Fruit fly (Drosophila melanogaster) whole organism, embryonic: Measurements from ENCODE around the gene sdk.
A peak's percentile ranks its signal among the peaks of the same experiment; 100 is the strongest.

Experiments used
- Asciz ChIP-seq: fragments of 200-800 bp; sonication (Bioruptor generic); optimal IDR thresholded peaks from 2 replicates; lab custom pipeline; 2017; ENCODE audit warnings: missing biosample characterization, mild to moderate bottlenecking, missing genetic modification characterization, missing genetic modification reagents
- Awh ChIP-seq: fragments of 200-800 bp; sonication (Bioruptor generic); IDR thresholded peaks from 2 replicates; pipeline ENCODE4, ENCODE4 v1.3.6; 2022; ENCODE audit warnings: missing biosample characterization, missing genetic modification characterization
- CG10147 ChIP-seq: fragments of 200-800 bp; sonication (Bioruptor generic); optimal IDR thresholded peaks from 2 replicates; lab custom pipeline; 2019; ENCODE audit warnings: missing biosample characterization, mild to moderate bottlenecking, missing genetic modification characterization, moderate library complexity
- CG1024 ChIP-seq: fragments of 200-800 bp; sonication (Bioruptor generic); IDR thresholded peaks from 2 replicates; pipeline ENCODE4 v1.3.6; 2022; ENCODE audit warnings: missing biosample characterization, missing genetic modification characterization
- CG11398 ChIP-seq: fragments of 200-800 bp; sonication (Bioruptor generic); optimal IDR thresholded peaks from 2 replicates; lab custom pipeline; 2016; ENCODE audit warnings: missing biosample characterization, missing genetic modification characterization
- CG11456 ChIP-seq: fragments of 200-800 bp; sonication (Bioruptor generic); IDR thresholded peaks from 3 replicates; pipeline ENCODE4 v1.3.6; 2022; ENCODE audit warnings: missing biosample characterization, missing genetic modification characterization
- CG12104 ChIP-seq: fragments of 200-800 bp; sonication (Bioruptor generic); optimal IDR thresholded peaks from 3 replicates; lab custom pipeline; 2016; ENCODE audit warnings: missing biosample characterization, missing genetic modification characterization
- CG12155 ChIP-seq: fragments of 200-800 bp; sonication (Bioruptor generic); optimal IDR thresholded peaks from 3 replicates; lab custom pipeline; 2016; ENCODE audit warnings: missing biosample characterization, missing genetic modification characterization
- CG15269 ChIP-seq: fragments of 200-800 bp; sonication (Bioruptor generic); optimal IDR thresholded peaks from 2 replicates; lab custom pipeline; 2018; ENCODE audit warnings: missing biosample characterization, mild to moderate bottlenecking, missing genetic modification characterization, moderate library complexity
- CG1602 ChIP-seq: fragments of 200-800 bp; sonication (Bioruptor generic); optimal IDR thresholded peaks from 3 replicates; lab custom pipeline; 2016; ENCODE audit warnings: missing biosample characterization, missing genetic modification characterization
- CG17829 ChIP-seq: fragments of 200-800 bp; optimal IDR thresholded peaks from 2 replicates; lab custom pipeline; 2019; ENCODE audit warnings: missing biosample characterization, mild to moderate bottlenecking, missing genetic modification characterization, moderate library complexity
- CG2889 ChIP-seq: fragments of 200-800 bp; sonication (Bioruptor generic); IDR thresholded peaks from 3 replicates; pipeline ENCODE4 v1.3.6; 2022; ENCODE audit warnings: missing biosample characterization, missing genetic modification characterization
- CG31224 ChIP-seq: fragments of 200-800 bp; sonication (Bioruptor generic); IDR thresholded peaks from 2 replicates; pipeline ENCODE4 v1.3.6; 2022; ENCODE audit warnings: missing biosample characterization, missing genetic modification characterization
- CG3163 ChIP-seq: fragments of 200-800 bp; sonication (Bioruptor generic); optimal IDR thresholded peaks from 3 replicates; lab custom pipeline; 2016; ENCODE audit warnings: missing biosample characterization, missing genetic modification characterization
- CG3281 ChIP-seq: fragments of 200-800 bp; sonication (Bioruptor generic); optimal IDR thresholded peaks from 3 replicates; lab custom pipeline; 2017; ENCODE audit warnings: missing biosample characterization, mild to moderate bottlenecking, missing genetic modification characterization
- CG34376 ChIP-seq: fragments of 200-800 bp; sonication (Bioruptor generic); optimal IDR thresholded peaks from 2 replicates; lab custom pipeline; 2018; ENCODE audit warnings: missing biosample characterization, mild to moderate bottlenecking, missing genetic modification characterization
- CG43689 ChIP-seq: fragments of 200-800 bp; sonication (Bioruptor generic); IDR thresholded peaks from 2 replicates; pipeline ENCODE4 v1.3.6; 2022; ENCODE audit warnings: missing biosample characterization, missing genetic modification characterization
- CG4820 ChIP-seq: fragments of 200-800 bp; sonication (Bioruptor generic); optimal IDR thresholded peaks from 3 replicates; lab custom pipeline; 2016; ENCODE audit warnings: missing biosample characterization, missing genetic modification characterization
- CG5180 ChIP-seq: fragments of 200-800 bp; sonication (Bioruptor generic); optimal IDR thresholded peaks from 3 replicates; lab custom pipeline; 2017; ENCODE audit warnings: missing biosample characterization, missing genetic modification characterization, mild to moderate bottlenecking, moderate library complexity, missing genetic modification reagents
- CG7271 ChIP-seq: fragments of 200-800 bp; sonication (Bioruptor generic); optimal IDR thresholded peaks from 2 replicates; lab custom pipeline; 2018; ENCODE audit warnings: missing biosample characterization, mild to moderate bottlenecking, missing genetic modification characterization, moderate library complexity
- CG7963 ChIP-seq: fragments of 200-800 bp; sonication (Bioruptor generic); IDR thresholded peaks from 3 replicates; pipeline ENCODE4 v1.3.6; 2022; ENCODE audit warnings: missing biosample characterization, missing genetic modification characterization; ENCODE audit not compliant: partially characterized antibody
- CG8478 ChIP-seq: fragments of >200 bp; optimal IDR thresholded peaks from 2 replicates; lab custom pipeline; 2018
- CrebB ChIP-seq: fragments of 200-800 bp; sonication (Bioruptor generic); optimal IDR thresholded peaks from 3 replicates; lab custom pipeline; 2018; ENCODE audit warnings: missing biosample characterization, mild to moderate bottlenecking, missing genetic modification characterization
- Dip3 ChIP-seq: fragments of 200-800 bp; sonication (Bioruptor generic); optimal IDR thresholded peaks from 3 replicates; lab custom pipeline; 2016; ENCODE audit warnings: missing biosample characterization, missing genetic modification characterization
- Doc2 ChIP-seq: fragments of 200-800 bp; sonication (Bioruptor generic); IDR thresholded peaks from 2 replicates; pipeline ENCODE4 v1.3.6; 2022; ENCODE audit warnings: missing biosample characterization, missing genetic modification characterization
- H15 ChIP-seq: fragments of 200-800 bp; sonication (Bioruptor generic); IDR thresholded peaks from 3 replicates; pipeline ENCODE4 v1.3.6; 2022; ENCODE audit warnings: missing biosample characterization, missing genetic modification characterization
- HLH54F ChIP-seq: fragments of 200-800 bp; sonication (Bioruptor generic); optimal IDR thresholded peaks from 3 replicates; lab custom pipeline; 2016; ENCODE audit warnings: missing biosample characterization, missing genetic modification characterization
- MESR4 ChIP-seq: fragments of 200-800 bp; sonication (Bioruptor generic); optimal IDR thresholded peaks from 2 replicates; lab custom pipeline; 2018; ENCODE audit warnings: missing biosample characterization, mild to moderate bottlenecking, missing genetic modification characterization, moderate library complexity
- Ravus ChIP-seq: fragments of 200-800 bp; sonication (Bioruptor generic); IDR thresholded peaks from 2 replicates; pipeline ENCODE4 v1.3.6; 2022; ENCODE audit warnings: missing biosample characterization, missing genetic modification characterization
- Sry-β ChIP-seq: fragments of 200-800 bp; sonication (Bioruptor generic); optimal IDR thresholded peaks from 2 replicates; lab custom pipeline; 2018; ENCODE audit warnings: missing biosample characterization, mild to moderate bottlenecking, missing genetic modification characterization, moderate library complexity
- bigmax ChIP-seq: fragments of 200-800 bp; sonication (Bioruptor generic); optimal IDR thresholded peaks from 2 replicates; lab custom pipeline; 2018; ENCODE audit warnings: missing biosample characterization, mild to moderate bottlenecking, missing genetic modification characterization
- cg ChIP-seq: fragments of 200-800 bp; sonication (Bioruptor generic); optimal IDR thresholded peaks from 3 replicates; lab custom pipeline; 2019; ENCODE audit warnings: missing biosample characterization, mild to moderate bottlenecking, missing genetic modification characterization, moderate library complexity
- dan ChIP-seq: fragments of 200-800 bp; sonication (Bioruptor generic); IDR thresholded peaks from 2 replicates; pipeline ENCODE4 v1.3.6; 2022; ENCODE audit warnings: missing biosample characterization, missing genetic modification characterization
- danr ChIP-seq: fragments of 200-800 bp; sonication (Bioruptor generic); IDR thresholded peaks from 2 replicates; pipeline ENCODE4 v1.3.6; 2022; ENCODE audit warnings: missing biosample characterization, missing genetic modification characterization
- dpn ChIP-seq, 2 experiments: fragments of 200-800 bp; sonication (Bioruptor generic); optimal IDR thresholded peaks; 3 replicates each; lab custom pipeline; 2016; ENCODE audit warnings: missing biosample characterization in 2 of 2, missing genetic modification characterization in 2 of 2
- ewg ChIP-seq: fragments of 200-800 bp; sonication (Bioruptor generic); optimal IDR thresholded peaks from 3 replicates; lab custom pipeline; 2017; ENCODE audit warnings: mild to moderate bottlenecking, missing biosample characterization, missing genetic modification reagents, missing genetic modification characterization
- fd64A ChIP-seq: fragments of 200-800 bp; sonication (Bioruptor generic); optimal IDR thresholded peaks from 3 replicates; lab custom pipeline; 2018; ENCODE audit warnings: missing biosample characterization, mild to moderate bottlenecking, missing genetic modification characterization
- gsb-n ChIP-seq: fragments of 200-800 bp; sonication (Bioruptor generic); optimal IDR thresholded peaks from 3 replicates; lab custom pipeline; 2018; ENCODE audit warnings: missing biosample characterization, mild to moderate bottlenecking, missing genetic modification characterization
- h ChIP-seq: fragments of >200 bp; optimal IDR thresholded peaks from 2 replicates; lab custom pipeline; 2017
- ham ChIP-seq: fragments of 200-800 bp; sonication (Bioruptor generic); IDR thresholded peaks from 2 replicates; pipeline ENCODE4 v1.3.6; 2022; ENCODE audit warnings: missing biosample characterization, missing genetic modification characterization
- lbe ChIP-seq: fragments of 200-800 bp; sonication (Bioruptor generic); optimal IDR thresholded peaks from 2 replicates; lab custom pipeline; 2016; ENCODE audit warnings: missing biosample characterization, mild to moderate bottlenecking, missing genetic modification characterization
- nerfin-2 ChIP-seq: fragments of 200-800 bp; sonication (Bioruptor generic); IDR thresholded peaks from 2 replicates; pipeline ENCODE4 v1.3.6; 2022; ENCODE audit warnings: missing biosample characterization, missing genetic modification characterization; ENCODE audit not compliant: partially characterized antibody
- pho ChIP-seq: fragments of 200-800 bp; sonication (Bioruptor generic); optimal IDR thresholded peaks from 2 replicates; lab custom pipeline; 2016; ENCODE audit warnings: missing biosample characterization, missing genetic modification characterization
- psq ChIP-seq: fragments of 200-800 bp; sonication (Bioruptor generic); optimal IDR thresholded peaks from 2 replicates; lab custom pipeline; 2017; ENCODE audit warnings: missing biosample characterization, missing genetic modification characterization
- pzg ChIP-seq: fragments of 200-800 bp; sonication (Bioruptor generic); optimal IDR thresholded peaks from 3 replicates; lab custom pipeline; 2018; ENCODE audit warnings: missing biosample characterization, mild to moderate bottlenecking, missing genetic modification characterization, moderate library complexity
- schlank ChIP-seq: fragments of 200-800 bp; sonication (Bioruptor generic); optimal IDR thresholded peaks from 2 replicates; lab custom pipeline; 2018; ENCODE audit warnings: missing biosample characterization, mild to moderate bottlenecking, missing genetic modification characterization
- scrt ChIP-seq: fragments of 200-800 bp; sonication (Bioruptor generic); optimal IDR thresholded peaks from 2 replicates; lab custom pipeline; 2018; ENCODE audit warnings: missing biosample characterization, mild to moderate bottlenecking, missing genetic modification characterization, moderate library complexity
- tna ChIP-seq: fragments of 200-800 bp; sonication (Bioruptor generic); IDR thresholded peaks from 2 replicates; pipeline ENCODE4 v1.3.6; 2022; ENCODE audit warnings: missing biosample characterization, missing genetic modification characterization; ENCODE audit not compliant: partially characterized antibody
- tup ChIP-seq: fragments of 200-800 bp; sonication (Bioruptor generic); optimal IDR thresholded peaks from 2 replicates; lab custom pipeline; 2016; ENCODE audit warnings: missing biosample characterization, mild to moderate bottlenecking, missing genetic modification characterization, moderate library complexity
- tx ChIP-seq: fragments of 200-800 bp; sonication (Bioruptor generic); optimal IDR thresholded peaks from 2 replicates; lab custom pipeline; 2016; ENCODE audit warnings: missing biosample characterization, missing genetic modification characterization
- unc-4 ChIP-seq: fragments of 200-800 bp; sonication (Bioruptor generic); IDR thresholded peaks from 2 replicates; pipeline ENCODE4 v1.3.6; 2022; ENCODE audit warnings: missing biosample characterization, missing genetic modification characterization; ENCODE audit not compliant: partially characterized antibody
- usp ChIP-seq: fragments of >200 bp; optimal IDR thresholded peaks from 2 replicates; lab custom pipeline; 2017; ENCODE audit warnings: missing biosample characterization, missing genetic modification characterization
- zen ChIP-seq: fragments of 200-800 bp; sonication (Bioruptor generic); optimal IDR thresholded peaks from 3 replicates; lab custom pipeline; 2018; ENCODE audit warnings: missing biosample characterization, mild to moderate bottlenecking, missing genetic modification characterization, moderate library complexity

sdk gene

dm6 chrX:792923-793322 lies 106.3 kb downstream of the sdk start, which contains the start of gene CG16989 (continued):
- no peak for TF ChIP-seq fd64A
- TF ChIP-seq schlank (tag; lab: Kevin White, UChicago), result no peak
- TF ChIP-seq CG12104 (GFP tag; lab: Kevin White, UChicago), result no peak
- TF ChIP-seq CG3281 (GFP tag; lab: Kevin White, UChicago), result no peak
- TF ChIP-seq gsb-n (tag; lab: Kevin White, UChicago), result no peak
- no peak for TF ChIP-seq CG17829 (tag; lab: Kevin White, UChicago)
- no peak for TF ChIP-seq cg
- no peak for TF ChIP-seq CG15269 (tag; lab: Kevin White, UChicago)
- TF ChIP-seq CG8478 (lab: Kevin White, UChicago), result no peak
- TF ChIP-seq Ravus (GFP tag; lab: Robert Waterston, UW), result no peak
- TF ChIP-seq bigmax (GFP tag; lab: Kevin White, UChicago), result no peak
- TF ChIP-seq CG7963 (GFP tag; lab: Robert Waterston, UW), result no peak
- TF ChIP-seq danr (GFP tag; lab: Robert Waterston, UW), result no peak
- no peak for TF ChIP-seq CG1024
- no peak for TF ChIP-seq Doc2 (GFP tag; lab: Robert Waterston, UW)
- no peak for TF ChIP-seq zen
- TF ChIP-seq CG11398 (GFP tag; lab: Kevin White, UChicago), result no peak
- TF ChIP-seq dpn (GFP tag; optimal IDR thresholded peaks at IDR 0.05; lab: Kevin White, UChicago), result no peak
- TF ChIP-seq HLH54F (GFP tag; lab: Kevin White, UChicago), result no peak
- TF ChIP-seq Awh (GFP tag; lab: Robert Waterston, UW), result no peak
- no peak for TF ChIP-seq CG34376 (GFP tag; lab: Kevin White, UChicago)
- TF ChIP-seq CrebB (tag; lab: Kevin White, UChicago), result no peak
- TF ChIP-seq unc-4 (GFP tag; lab: Robert Waterston, UW), result peak; percentile 51
- no peak for TF ChIP-seq CG11456 (GFP tag; lab: Robert Waterston, UW)
- TF ChIP-seq CG3163 (GFP tag; lab: Kevin White, UChicago), result no peak
- no peak for TF ChIP-seq nerfin-2 (GFP tag; lab: Robert Waterston, UW)
- TF ChIP-seq ewg (GFP tag; lab: Kevin White, UChicago), result no peak
- no peak for TF ChIP-seq CG5180
- 0 out of 2 replicates have a peak, but pooled peaks have one; percentile 34 for TF ChIP-seq tna (GFP tag; lab: Robert Waterston, UW)
- no peak for TF ChIP-seq CG1602 (GFP tag; lab: Kevin White, UChicago)
- no peak for TF ChIP-seq lbe (GFP tag; lab: Kevin White, UChicago)
- TF ChIP-seq ham (GFP tag; lab: Robert Waterston, UW), result no peak
- no peak for TF ChIP-seq Dip3 (GFP tag; lab: Kevin White, UChicago)
- TF ChIP-seq Asciz (GFP tag; lab: Kevin White, UChicago), result no peak
- no peak for TF ChIP-seq dan (GFP tag; lab: Robert Waterston, UW)
- no peak for TF ChIP-seq H15
- TF ChIP-seq CG31224 (GFP tag; lab: Robert Waterston, UW), result no peak
- TF ChIP-seq tx, result no peak
- TF ChIP-seq scrt, result peak; percentile 65
- no peak for TF ChIP-seq pho (GFP tag; lab: Kevin White, UChicago)
- TF ChIP-seq CG4820, result no peak
- no peak for TF ChIP-seq CG12155 (GFP tag; lab: Kevin White, UChicago)
- peak; percentile 74 for TF ChIP-seq pzg
- no peak for TF ChIP-seq usp
- TF ChIP-seq psq (GFP tag; lab: Kevin White, UChicago), result no peak
- TF ChIP-seq h (lab: Kevin White, UChicago), result no peak
- no peak for TF ChIP-seq CG10147
- no peak for TF ChIP-seq Sry-β (GFP tag; lab: Kevin White, UChicago)
- TF ChIP-seq CG2889 (GFP tag; lab: Robert Waterston, UW), result no peak
- TF ChIP-seq CG7271 (tag; lab: Kevin White, UChicago), result no peak
- no peak for TF ChIP-seq tup (GFP tag; lab: Kevin White, UChicago)
- TF ChIP-seq MESR4 (GFP tag; lab: Kevin White, UChicago), result peak; percentile 75
- no peak for TF ChIP-seq CG43689 (GFP tag; lab: Robert Waterston, UW)
